Worm (Caenorhabditis elegans): ENCODE results near the gene F47C12.7.

Gene F47C12.7

DNA sequence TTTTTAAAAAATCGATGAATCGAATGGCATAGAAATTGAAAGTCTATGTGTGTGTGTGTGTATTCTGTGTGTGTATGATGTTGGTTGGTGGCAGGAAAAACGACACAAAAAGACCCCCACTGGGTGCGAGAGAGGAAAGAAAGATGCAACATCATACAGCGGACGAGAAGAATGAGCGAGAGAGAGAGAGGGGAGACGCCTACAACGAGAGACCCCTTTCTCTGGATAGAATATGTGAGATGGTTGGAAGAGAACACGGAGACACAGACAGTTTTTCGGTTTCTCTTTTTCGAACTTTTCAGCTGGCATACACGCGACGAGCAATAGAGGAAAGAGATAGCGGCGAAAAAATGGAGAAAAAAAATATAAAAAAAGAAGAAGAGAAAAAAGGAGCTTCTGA lies 24.6 kb upstream of the F47C12.7 start:
- peak; percentile 63 for TF ChIP-seq unc-120 (tag; optimal IDR thresholded peaks at IDR 0.05; ENCODE audit: poor library complexity, severe bottlenecking)
- TF ChIP-seq unc-62 (GFP tag; optimal IDR thresholded peaks at IDR 0.05) = peak; percentile 60
- TF ChIP-seq cnd-1 (tag; optimal IDR thresholded peaks at IDR 0.05) = no peak
- TF ChIP-seq flh-1 (GFP tag; optimal IDR thresholded peaks at IDR 0.05) = no peak
- TF ChIP-seq lin-13 (tag; optimal IDR thresholded peaks at IDR 0.05) = peak; percentile 22
- TF ChIP-seq lin-32 (GFP tag; optimal IDR thresholded peaks at IDR 0.05) = peak; percentile 34
- TF ChIP-seq mep-1 (tag; optimal IDR thresholded peaks at IDR 0.05) = peak; percentile 32
- peak; percentile 35 for TF ChIP-seq sptf-1 (tag; optimal IDR thresholded peaks at IDR 0.05)
- peak; percentile 56 for TF ChIP-seq hlh-1 (tag; optimal IDR thresholded peaks at IDR 0.05)

DNA sequence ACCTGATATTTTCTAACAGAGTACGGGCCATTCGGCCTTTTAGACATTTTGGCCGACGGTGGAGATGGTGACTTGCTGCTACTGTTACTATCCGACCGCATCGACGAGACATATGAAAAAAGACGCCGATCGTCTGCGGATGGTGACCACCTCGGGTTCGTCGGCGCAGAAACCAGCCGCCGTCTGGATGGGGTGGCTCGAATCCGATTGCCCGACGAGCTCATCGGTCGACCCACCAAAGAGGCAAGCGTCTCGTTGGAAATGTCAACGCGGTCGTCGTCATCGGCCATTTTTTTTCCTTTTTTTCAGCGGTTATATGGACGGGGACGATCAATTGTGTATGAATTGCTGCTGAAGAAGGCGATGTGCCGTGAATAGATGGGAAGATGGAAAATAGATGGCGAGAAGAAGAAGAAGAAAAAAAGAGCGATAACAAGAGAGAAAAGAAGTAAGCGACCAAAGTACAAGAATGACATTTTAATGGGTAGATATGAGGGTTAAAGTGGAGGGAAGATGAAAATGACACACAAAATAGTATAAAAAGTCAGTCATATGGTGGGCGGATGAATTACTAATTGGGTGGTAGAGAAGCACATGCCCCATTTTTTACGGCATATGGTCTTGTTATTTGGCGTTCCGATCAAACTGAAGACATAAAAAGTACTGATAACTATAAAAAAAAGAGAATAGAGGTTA lies 23.6 kb upstream of the F47C12.7 start:
- no peak for TF ChIP-seq lsy-2 (tag; optimal IDR thresholded peaks at IDR 0.05)
- peak; percentile 17 for TF ChIP-seq elt-1 (tag; optimal IDR thresholded peaks at IDR 0.05; ENCODE audit: borderline replicate concordance, insufficient read depth)
- TF ChIP-seq drap-1 (GFP tag; optimal IDR thresholded peaks at IDR 0.05) = no peak

DNA sequence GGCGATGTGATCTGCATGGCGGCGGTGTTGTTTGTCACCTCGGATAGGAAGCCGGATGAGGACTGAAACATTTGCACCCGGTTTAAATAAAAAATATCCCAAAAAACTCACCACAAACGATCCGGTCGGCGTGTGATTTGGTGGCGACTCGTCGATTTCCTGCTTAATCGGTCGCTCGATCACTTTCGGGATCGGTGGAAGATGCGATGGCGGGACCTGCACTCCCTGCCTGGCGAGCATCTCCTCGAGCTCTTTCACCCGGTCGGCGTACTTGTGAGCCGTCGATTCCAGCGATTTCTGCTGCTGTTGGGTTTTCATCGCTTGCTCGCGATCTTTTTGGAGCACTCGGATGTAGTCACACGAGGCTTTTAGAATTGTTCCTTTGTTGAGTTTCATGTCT lies 21.4 kb upstream of the F47C12.7 start:
- no peak for TF ChIP-seq flh-1 (GFP tag; optimal IDR thresholded peaks at IDR 0.05)
- TF ChIP-seq unc-120 (tag; optimal IDR thresholded peaks at IDR 0.05; ENCODE audit: poor library complexity, severe bottlenecking) = no peak
- TF ChIP-seq elt-3 (tag; optimal IDR thresholded peaks at IDR 0.05) = no peak
- TF ChIP-seq drap-1 (GFP tag; optimal IDR thresholded peaks at IDR 0.05) = no peak
- TF ChIP-seq sptf-1 (tag; optimal IDR thresholded peaks at IDR 0.05) = no peak
- TF ChIP-seq snpc-4 (tag; optimal IDR thresholded peaks at IDR 0.05) = no peak
- no peak for TF ChIP-seq unc-62 (GFP tag; optimal IDR thresholded peaks at IDR 0.05)

DNA sequence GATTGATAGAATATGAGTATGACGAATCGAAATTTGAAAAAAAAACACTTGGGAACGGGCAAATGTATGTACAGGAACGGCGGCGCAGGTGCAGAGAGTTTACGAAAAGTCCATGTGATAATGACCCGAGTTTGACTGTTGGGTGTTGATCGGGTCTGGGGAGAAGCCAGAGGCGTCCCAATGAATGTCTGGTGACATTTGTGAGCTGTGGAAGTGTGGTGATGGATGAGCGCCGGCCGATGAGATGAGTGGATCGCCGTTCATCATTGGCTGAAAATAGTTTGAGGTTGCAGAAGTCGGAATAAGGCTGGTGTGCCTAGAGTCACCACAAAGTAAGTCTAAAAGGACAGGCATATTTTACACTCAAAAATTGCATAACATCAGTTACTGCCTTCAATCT lies 20.4 kb upstream of the F47C12.7 start:
- no peak for TF ChIP-seq nhr-28 (tag; optimal IDR thresholded peaks at IDR 0.05)
- TF ChIP-seq M03D4.4 (tag; optimal IDR thresholded peaks at IDR 0.05) = no peak
- TF ChIP-seq bed-3 (GFP tag; optimal IDR thresholded peaks at IDR 0.05) = no peak
- TF ChIP-seq flh-1 (GFP tag; optimal IDR thresholded peaks at IDR 0.05) = no peak
- no peak for TF ChIP-seq nhr-237 (tag; optimal IDR thresholded peaks at IDR 0.05)
- TF ChIP-seq snpc-4 (tag; optimal IDR thresholded peaks at IDR 0.05) = no peak
- TF ChIP-seq unc-120 (tag; optimal IDR thresholded peaks at IDR 0.05; ENCODE audit: poor library complexity, severe bottlenecking) = no peak
- no peak for TF ChIP-seq elt-1 (tag; optimal IDR thresholded peaks at IDR 0.05; ENCODE audit: borderline replicate concordance, insufficient read depth)
- TF ChIP-seq elt-3 (tag; optimal IDR thresholded peaks at IDR 0.05) = no peak
- no peak for TF ChIP-seq ceh-39 (tag; optimal IDR thresholded peaks at IDR 0.05)
- no peak for TF ChIP-seq blmp-1 (tag; optimal IDR thresholded peaks at IDR 0.05)
- no peak for TF ChIP-seq pha-4 (tag; optimal IDR thresholded peaks at IDR 0.05)
- TF ChIP-seq sptf-1 (tag; optimal IDR thresholded peaks at IDR 0.05) = no peak
- TF ChIP-seq lin-13 (tag; optimal IDR thresholded peaks at IDR 0.05) = no peak
- TF ChIP-seq unc-39 (tag; optimal IDR thresholded peaks at IDR 0.05) = no peak
- TF ChIP-seq sem-2 (GFP tag; optimal IDR thresholded peaks at IDR 0.05) = no peak
- TF ChIP-seq nhr-12 (tag; optimal IDR thresholded peaks at IDR 0.05) = no peak
- TF ChIP-seq nhr-2 (tag; optimal IDR thresholded peaks at IDR 0.05) = no peak
- no peak for TF ChIP-seq tbx-8 (GFP tag; optimal IDR thresholded peaks at IDR 0.05)
- no peak for TF ChIP-seq unc-62 (GFP tag; optimal IDR thresholded peaks at IDR 0.05)

DNA sequence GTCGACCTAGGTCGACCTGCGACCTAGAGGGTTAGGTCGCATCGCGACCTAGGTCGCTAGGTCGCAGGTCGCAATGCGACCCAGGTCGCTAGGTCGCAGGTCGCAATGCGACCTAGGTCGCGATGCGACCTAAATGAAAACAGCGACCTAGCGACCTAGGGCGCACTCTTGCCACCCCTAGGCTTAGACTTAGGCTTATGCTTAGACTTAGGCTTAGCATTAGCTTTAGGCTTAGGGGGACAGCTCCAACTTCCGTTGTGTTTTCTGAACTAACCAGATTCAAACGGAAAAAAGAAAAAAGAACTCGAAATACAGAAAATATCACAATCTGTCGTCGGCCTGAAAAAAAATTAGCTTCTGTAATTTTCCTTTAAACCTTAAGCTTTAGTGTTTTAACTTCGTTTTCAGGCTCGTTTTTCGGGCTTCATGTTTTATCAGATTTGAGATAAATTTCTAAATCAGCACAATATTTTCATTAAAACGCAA lies 19.1 kb upstream of the F47C12.7 start:
- TF ChIP-seq cnd-1 (tag; optimal IDR thresholded peaks at IDR 0.05) (no peak), lin-32 (GFP tag; optimal IDR thresholded peaks at IDR 0.05) (no peak), drap-1 (GFP tag; optimal IDR thresholded peaks at IDR 0.05) (no peak), bed-3 (GFP tag; optimal IDR thresholded peaks at IDR 0.05) (no peak), zip-8 (tag; optimal IDR thresholded peaks at IDR 0.05) (no peak), nhr-12 (tag; optimal IDR thresholded peaks at IDR 0.05) (no peak), sptf-1 (tag; optimal IDR thresholded peaks at IDR 0.05) (no peak), nhr-28 (tag; optimal IDR thresholded peaks at IDR 0.05) (no peak), lsy-2 (tag; optimal IDR thresholded peaks at IDR 0.05) (no peak), elt-1 (tag; optimal IDR thresholded peaks at IDR 0.05; ENCODE audit: borderline replicate concordance, insufficient read depth) (no peak), mab-5 (tag; optimal IDR thresholded peaks at IDR 0.05) (no peak), tbx-8 (GFP tag; optimal IDR thresholded peaks at IDR 0.05) (no peak), ham-2 (GFP tag; optimal IDR thresholded peaks at IDR 0.05) (no peak), ceh-43 (GFP tag; optimal IDR thresholded peaks at IDR 0.05) (no peak), unc-120 (tag; optimal IDR thresholded peaks at IDR 0.05; ENCODE audit: poor library complexity, severe bottlenecking) (no peak), nhr-237 (tag; optimal IDR thresholded peaks at IDR 0.05) (no peak), ceh-83 (GFP tag; optimal IDR thresholded peaks at IDR 0.05) (no peak), elt-3 (tag; optimal IDR thresholded peaks at IDR 0.05) (no peak)

All from whole organism, mixed stage, embryonic.